Worm (Caenorhabditis elegans) whole organism, late embryonic: ENCODE results near the gene D2062.4.
"Not testable (repeated sequence)": the region's sequence is repeated elsewhere in the genome, so short reads cannot be mapped to it uniquely, and the experiment has no call there.

Experiments
- C38D4.7 ChIP-seq: fragments of 200-800 bp; sonication (Bioruptor generic); optimal IDR thresholded peaks from 2 replicates; lab custom pipeline; 2018; ENCODE audit warnings: mild to moderate bottlenecking, missing genetic modification characterization, moderate library complexity, missing compliant biosample characterization
- ahr-1 ChIP-seq: sonication (generic microtip); optimal IDR thresholded peaks from 2 replicates; lab custom pipeline; 2016; ENCODE audit warnings: missing genetic modification characterization, missing compliant biosample characterization
- ceh-19 ChIP-seq: fragments of 200-800 bp; sonication (Bioruptor generic); optimal IDR thresholded peaks from 2 replicates; lab custom pipeline; 2018; ENCODE audit warnings: mild to moderate bottlenecking, missing genetic modification characterization, missing compliant biosample characterization
- ceh-2 ChIP-seq: sonication (generic microtip); optimal IDR thresholded peaks from 2 replicates; lab custom pipeline; 2016; ENCODE audit warnings: missing genotype, missing genetic modification characterization, missing compliant biosample characterization
- ceh-31 ChIP-seq: sonication (generic microtip); optimal IDR thresholded peaks from 2 replicates; lab custom pipeline; 2016; ENCODE audit warnings: missing genetic modification characterization, missing compliant biosample characterization
- ceh-34 ChIP-seq: sonication (generic microtip); optimal IDR thresholded peaks from 2 replicates; lab custom pipeline; 2016; ENCODE audit warnings: mild to moderate bottlenecking, missing genetic modification characterization, missing compliant biosample characterization
- ceh-45 ChIP-seq: fragments of 200-800 bp; sonication (Bioruptor generic); IDR thresholded peaks from 2 replicates; pipeline ENCODE4 v1.3.6; 2022; ENCODE audit warnings: missing genetic modification reagents, missing genetic modification characterization, missing compliant biosample characterization
- ceh-6 ChIP-seq: fragments of 200-800 bp; sonication (Bioruptor generic); optimal IDR thresholded peaks from 2 replicates; lab custom pipeline; 2018; ENCODE audit warnings: mild to moderate bottlenecking, missing genetic modification characterization, missing compliant biosample characterization
- ceh-9 ChIP-seq: sonication (generic microtip); optimal IDR thresholded peaks from 2 replicates; lab custom pipeline; 2016; ENCODE audit warnings: mild to moderate bottlenecking, missing genetic modification characterization, inconsistent platforms, missing compliant biosample characterization
- che-1 ChIP-seq: sonication (generic microtip); optimal IDR thresholded peaks from 2 replicates; lab custom pipeline; 2016; ENCODE audit warnings: mild to moderate bottlenecking, missing genetic modification characterization, missing compliant biosample characterization
- dmd-4 ChIP-seq: sonication (generic microtip); optimal IDR thresholded peaks from 2 replicates; lab custom pipeline; 2016; ENCODE audit warnings: borderline replicate concordance, missing genetic modification characterization, missing compliant biosample characterization
- elt-2 ChIP-seq: sonication (generic microtip); optimal IDR thresholded peaks from 2 replicates; lab custom pipeline; 2016; ENCODE audit warnings: missing genetic modification reagents, missing genetic modification characterization, missing compliant biosample characterization
- elt-4 ChIP-seq: sonication (generic microtip); optimal IDR thresholded peaks from 2 replicates; lab custom pipeline; 2016; ENCODE audit warnings: missing genetic modification characterization, missing compliant biosample characterization
- fax-1 ChIP-seq: sonication (generic microtip); optimal IDR thresholded peaks from 2 replicates; lab custom pipeline; 2016; ENCODE audit warnings: missing genotype, missing genetic modification characterization, missing compliant biosample characterization
- hlh-30 ChIP-seq: sonication (generic microtip); optimal IDR thresholded peaks from 2 replicates; lab custom pipeline; 2017; ENCODE audit warnings: antibody characterized with exemption, missing genetic modification characterization, missing compliant biosample characterization; ENCODE audit not compliant: insufficient read depth
- lim-6 ChIP-seq: sonication (generic microtip); optimal IDR thresholded peaks from 2 replicates; lab custom pipeline; 2016; ENCODE audit warnings: missing genetic modification characterization, missing compliant biosample characterization
- madf-2 ChIP-seq: sonication (generic microtip); optimal IDR thresholded peaks from 2 replicates; lab custom pipeline; 2017; ENCODE audit warnings: missing genetic modification characterization, missing compliant biosample characterization
- mec-3 ChIP-seq: sonication (generic microtip); optimal IDR thresholded peaks from 2 replicates; lab custom pipeline; 2016; ENCODE audit warnings: borderline replicate concordance, missing genetic modification characterization, missing compliant biosample characterization
- npax-4 ChIP-seq: sonication (generic microtip); optimal IDR thresholded peaks from 2 replicates; lab custom pipeline; 2016; ENCODE audit warnings: missing genetic modification characterization, missing compliant biosample characterization
- pax-1 ChIP-seq: fragments of 150-350 bp; optimal IDR thresholded peaks from 2 replicates; lab custom pipeline; 2014; ENCODE audit warnings: missing biosample characterization, missing genetic modification characterization
- pha-4 ChIP-seq: fragments of 150-350 bp; optimal IDR thresholded peaks from 2 replicates; lab custom pipeline; 2018; ENCODE audit warnings: missing biosample characterization, missing genetic modification reagents, missing genetic modification characterization
- pqm-1 ChIP-seq: sonication (generic microtip); optimal IDR thresholded peaks from 2 replicates; lab custom pipeline; 2016; ENCODE audit warnings: missing genetic modification characterization, missing compliant biosample characterization
- rnt-1 ChIP-seq: sonication (generic microtip); optimal IDR thresholded peaks from 2 replicates; lab custom pipeline; 2016; ENCODE audit warnings: missing genetic modification characterization, missing compliant biosample characterization
- sox-4 ChIP-seq: sonication (generic microtip); optimal IDR thresholded peaks from 2 replicates; lab custom pipeline; 2017; ENCODE audit warnings: mild to moderate bottlenecking, missing genetic modification characterization, inconsistent platforms, missing compliant biosample characterization
- tbx-7 ChIP-seq: sonication (generic microtip); optimal IDR thresholded peaks from 2 replicates; lab custom pipeline; 2016; ENCODE audit warnings: missing genotype, missing genetic modification characterization, missing compliant biosample characterization
- unc-3 ChIP-seq, 2 experiments: fragments of 200-800 bp in 1 of 2; sonication (Bioruptor generic) in 1 of 2; sonication (generic microtip) in 1 of 2; conservative IDR thresholded peaks in 1 of 2; optimal IDR thresholded peaks in 1 of 2; 2 replicates each; pipeline versions ENCODE4 v1.3.6 to Lab custom; 2016 to 2022; ENCODE audit warnings: missing compliant biosample characterization in 2 of 2, missing genetic modification characterization in 2 of 2, missing genetic modification reagents in 1 of 2
- unc-42 ChIP-seq: sonication (generic microtip); optimal IDR thresholded peaks from 2 replicates; lab custom pipeline; 2016; ENCODE audit warnings: missing genotype, missing genetic modification characterization, missing compliant biosample characterization
- unc-55 ChIP-seq: sonication (generic microtip); optimal IDR thresholded peaks from 2 replicates; lab custom pipeline; 2017; ENCODE audit warnings: missing biosample characterization, missing genetic modification reagents, missing genetic modification characterization
- unc-86 ChIP-seq: sonication (generic microtip); optimal IDR thresholded peaks from 2 replicates; lab custom pipeline; 2016; ENCODE audit warnings: missing genetic modification characterization, missing compliant biosample characterization

D2062.4 gene

DNA sequence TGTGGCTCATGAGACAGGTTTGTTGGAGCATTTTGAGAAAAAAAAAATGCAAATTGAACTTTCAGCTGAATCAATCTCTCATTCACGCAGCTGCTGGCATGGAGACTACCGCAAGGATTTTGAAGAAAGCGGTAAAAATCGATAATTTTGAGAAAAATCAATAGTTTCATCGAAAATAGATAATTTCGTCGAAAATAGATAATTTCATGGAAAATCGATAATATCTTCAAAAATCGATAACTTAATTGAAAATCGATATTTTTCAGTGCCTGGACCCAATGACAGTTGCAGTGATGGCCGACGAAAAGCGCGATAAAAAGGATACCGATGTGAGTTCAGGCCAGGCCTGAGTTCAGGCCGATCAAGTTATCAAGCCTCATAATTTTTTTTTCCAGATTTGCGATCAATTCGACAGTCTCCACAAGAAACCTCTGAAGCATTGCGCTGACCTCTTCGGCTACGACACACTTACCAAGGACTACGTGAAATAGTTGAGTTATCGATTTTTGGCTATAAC lies at the start of gene D2062.4:
D2062.4 (plus strand) TSS at position 467 of the 517 bp plus-strand sequence.
- not testable (repeated sequence) for TF ChIP-seq ahr-1, mec-3, lim-6 (tag; lab: Kevin White, UChicago)

DNA sequence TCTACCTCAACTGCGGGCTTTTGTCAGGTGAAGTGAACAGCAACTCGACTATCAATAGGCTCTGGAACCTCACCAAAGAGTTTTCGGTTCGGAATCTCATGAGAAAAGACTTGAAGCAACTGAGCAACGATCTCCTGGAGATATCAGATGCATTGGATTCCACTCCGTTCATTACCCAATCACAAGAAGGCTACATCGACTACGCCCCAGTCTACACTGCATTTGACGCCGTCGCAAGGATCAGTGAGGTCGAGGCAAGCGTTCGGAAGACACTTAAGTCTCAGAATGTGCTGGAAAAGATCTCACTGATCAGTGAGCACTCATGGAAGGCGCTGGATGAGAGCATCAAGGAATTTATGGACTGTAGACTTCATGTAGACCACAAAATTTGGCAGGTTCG lies 45.0 kb upstream of the D2062.4 start:
- TF ChIP-seq ceh-9 (tag; lab: Kevin White, UChicago) = no peak

DNA sequence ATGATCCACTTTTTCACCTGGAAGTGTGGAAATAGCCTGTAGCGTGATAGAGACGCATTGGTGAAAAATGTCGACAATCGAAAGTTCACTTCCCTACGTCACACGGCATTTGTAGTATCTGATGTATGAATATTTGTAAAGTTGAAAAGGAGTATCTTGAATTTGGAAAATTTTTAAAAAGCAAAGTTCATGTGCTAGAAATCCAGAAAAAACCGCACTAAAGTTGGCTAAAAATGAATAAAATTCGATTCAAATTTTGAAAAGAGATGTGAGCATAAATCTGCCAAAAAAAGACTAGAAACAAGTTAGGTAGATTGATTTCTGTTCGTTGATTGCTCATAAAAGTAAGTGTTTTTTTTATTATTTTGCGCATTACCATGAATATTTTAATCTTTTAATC lies 40.2 kb upstream of the D2062.4 start, which contains the start of gene sri-74:
sri-74 (minus strand) TSS at position 101 of the 400 bp plus-strand sequence.
- TF ChIP-seq hlh-30 (tag; lab: Kevin White, UChicago) (no peak), unc-86 (tag; lab: Kevin White, UChicago) (no peak), fax-1 (tag; lab: Kevin White, UChicago) (no peak), unc-3 (GFP tag; conservative IDR thresholded peaks at IDR 0.05; lab: Robert Waterston, UW) (no peak), unc-3 (tag; optimal IDR thresholded peaks at IDR 0.05; lab: Kevin White, UChicago) (no peak), ceh-19 (GFP tag; lab: Kevin White, UChicago) (no peak), C38D4.7 (GFP tag; lab: Kevin White, UChicago) (no peak), pqm-1 (tag; lab: Kevin White, UChicago) (no peak), unc-55 (no peak), madf-2 (no peak), ceh-45 (GFP tag; lab: Robert Waterston, UW) (no peak), dmd-4 (no peak), ceh-6 (GFP tag; lab: Kevin White, UChicago) (no peak), ceh-2 (tag; lab: Kevin White, UChicago) (no peak), rnt-1 (no peak), elt-4 (tag; lab: Kevin White, UChicago) (no peak), unc-42 (tag; lab: Kevin White, UChicago) (no peak), npax-4 (no peak), tbx-7 (tag; lab: Kevin White, UChicago) (no peak), pha-4 (tag; lab: Kevin White, UChicago) (no peak)
- TF ChIP-seq, all 69 proteins: peak for 0

DNA sequence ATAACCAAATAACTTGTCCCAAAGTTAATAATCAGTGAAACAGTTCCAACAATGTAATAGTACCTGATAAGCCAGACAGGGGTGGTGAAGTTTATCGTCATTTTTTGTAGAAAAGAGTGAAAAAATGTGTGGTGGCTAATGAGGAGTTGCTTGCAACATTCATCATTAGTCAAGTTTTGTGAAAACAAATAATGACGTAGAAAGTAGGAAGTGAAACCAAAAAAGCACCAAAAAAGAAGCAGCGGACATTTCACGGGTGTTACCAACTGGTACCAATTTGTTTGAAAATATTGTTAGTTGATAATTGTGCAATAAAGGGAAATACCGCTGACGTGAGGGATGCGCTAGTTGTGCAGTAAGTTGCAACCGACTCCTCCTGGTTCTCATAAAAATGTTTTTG lies 37.7 kb upstream of the D2062.4 start, which contains the start of gene sri-36:
sri-36 (minus strand) TSS at position 101 of the 400 bp plus-strand sequence.
- TF ChIP-seq pax-1 (tag; lab: Kevin White, UChicago) (no peak), ceh-34 (no peak)

DNA sequence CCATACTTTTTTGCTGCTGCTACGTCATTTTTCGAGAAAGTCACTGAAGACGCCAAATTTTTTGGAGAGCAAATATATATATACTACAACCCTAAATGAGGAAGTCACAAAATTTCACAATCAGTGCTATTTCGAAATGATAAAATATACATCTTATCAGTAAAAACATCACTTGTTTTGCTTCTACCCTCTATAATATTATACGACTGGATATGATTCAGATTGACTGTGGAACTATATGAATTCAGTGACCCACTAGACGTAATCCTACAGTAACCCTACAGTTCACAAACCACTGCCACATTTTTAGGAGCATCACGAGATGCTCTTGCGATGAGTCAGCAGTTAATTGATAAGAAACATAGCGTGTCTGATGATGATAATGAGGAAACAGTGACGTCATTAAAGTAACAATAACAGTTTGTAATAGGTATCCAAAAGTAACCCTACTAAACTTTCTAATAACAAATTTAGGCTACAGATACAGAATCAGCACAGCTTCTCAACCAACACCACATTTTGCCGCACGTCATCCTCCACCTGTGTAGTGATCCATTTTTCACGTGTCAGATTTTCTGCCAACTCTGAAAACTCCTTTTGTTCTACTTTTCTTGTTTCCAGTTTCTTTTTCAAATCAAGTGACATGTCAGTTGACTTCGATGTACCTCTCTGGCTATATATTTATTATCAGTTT lies 36.2 kb upstream of the D2062.4 start, which contains the start of the genes F33H12.7 and sri-39:
F33H12.7 (minus strand) TSS at position 51 of the 694 bp plus-strand sequence.
sri-39 (plus strand) TSS at position 644 of the 694 bp plus-strand sequence.
- TF ChIP-seq sox-4 (tag; lab: Kevin White, UChicago) (no peak), elt-2 (tag; lab: Kevin White, UChicago) (peak; percentile 85)

DNA sequence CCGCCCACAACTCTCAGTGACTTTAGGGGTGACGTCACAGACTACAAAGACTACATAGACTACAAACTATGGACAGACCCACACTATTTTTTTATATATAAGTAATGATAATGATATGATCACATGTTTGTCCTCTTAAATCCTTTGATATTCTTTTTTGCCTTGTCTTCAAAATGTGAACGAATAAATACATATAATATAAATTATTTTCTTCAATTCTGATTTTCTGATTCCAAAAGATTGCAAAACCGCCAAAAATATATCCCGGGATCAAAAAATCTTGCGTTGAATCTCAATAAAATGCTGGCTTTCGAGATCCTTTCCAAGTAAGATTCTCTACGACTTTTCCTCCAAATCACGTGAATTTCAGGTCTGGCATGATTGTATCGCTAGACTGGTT lies 23.0 kb upstream of the D2062.4 start, which contains the start of gene F33H12.1:
F33H12.1 (plus strand) TSS at position 301 of the 400 bp plus-strand sequence.
- not testable (repeated sequence) for TF ChIP-seq che-1 (tag; lab: Kevin White, UChicago); unc-55; ceh-31
